Worm (Caenorhabditis elegans): ENCODE results near the gene spl-2.

Gene spl-2

ce11 chrV:9109281-9109680 is 37.4 kb downstream of the spl-2 start, which contains the start of gene pqn-31:
Gene pqn-31 (plus strand): TSS chrV:9109581.
- TF ChIP-seq peb-1 (tag; optimal IDR thresholded peaks at IDR 0.05) = no peak
- TF ChIP-seq ztf-11 (tag; optimal IDR thresholded peaks at IDR 0.05) = no peak
- no peak for TF ChIP-seq fos-1 (tag; optimal IDR thresholded peaks at IDR 0.05)
- TF ChIP-seq egl-27 (tag; optimal IDR thresholded peaks at IDR 0.05) = no peak

DNA sequence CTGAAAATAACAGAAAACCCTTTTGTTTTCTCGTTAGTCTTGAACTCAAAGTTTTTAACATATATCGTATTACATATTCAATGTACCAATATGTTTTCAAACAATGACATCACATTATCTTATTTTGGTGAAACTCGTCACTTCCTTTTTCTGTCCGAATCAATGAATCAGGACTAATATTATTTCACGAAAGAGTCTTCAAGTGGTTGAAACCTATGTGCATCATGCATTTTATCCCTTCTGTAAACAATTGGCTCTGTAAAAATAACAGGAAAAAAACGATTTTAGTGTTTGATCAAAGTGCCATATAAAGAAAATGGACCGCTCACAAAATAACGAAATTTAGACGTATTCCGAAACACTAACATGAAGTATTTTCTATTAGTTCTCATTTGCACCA is 38.5 kb downstream of the spl-2 start, which contains the start of gene F21C10.18:
Gene F21C10.18 (plus strand): TSS at position 301 of the 400 bp plus-strand sequence.
- TF ChIP-seq unc-39 (tag; optimal IDR thresholded peaks at IDR 0.05) = no peak
- no peak for TF ChIP-seq zag-1 (tag; optimal IDR thresholded peaks at IDR 0.05)
- TF ChIP-seq alr-1 (tag; optimal IDR thresholded peaks at IDR 0.05) = no peak
- no peak for TF ChIP-seq nhr-237 (tag; optimal IDR thresholded peaks at IDR 0.05)
- no peak for TF ChIP-seq ceh-16 (tag; optimal IDR thresholded peaks at IDR 0.05)
- TF ChIP-seq F13H6.1 (tag; optimal IDR thresholded peaks at IDR 0.05) = no peak
- no peak for TF ChIP-seq lin-11 (tag; optimal IDR thresholded peaks at IDR 0.05)
- TF ChIP-seq nhr-6 (tag; optimal IDR thresholded peaks at IDR 0.05) = no peak
- TF ChIP-seq crh-2 (tag; optimal IDR thresholded peaks at IDR 0.05) = no peak
- no peak for TF ChIP-seq ztf-1 (GFP tag; conservative IDR thresholded peaks at IDR 0.05)

DNA sequence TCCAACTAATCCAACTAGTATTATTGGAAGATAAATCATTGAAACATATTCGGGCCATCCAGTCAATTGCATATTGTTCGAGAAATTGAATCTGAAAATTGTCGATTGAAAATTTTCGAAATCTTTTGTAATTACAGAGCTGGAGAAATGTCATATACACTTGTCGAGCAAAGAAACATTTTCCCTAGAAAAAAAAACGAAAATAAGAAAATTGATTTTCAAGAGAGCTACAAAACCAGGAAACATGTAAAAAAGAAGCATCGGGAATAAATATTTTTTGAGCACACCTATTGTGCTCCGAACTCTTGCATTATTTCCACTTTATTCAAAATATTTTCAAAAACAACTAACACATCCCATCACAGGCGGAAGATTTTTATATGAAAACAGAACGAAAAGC is 45.6 kb downstream of the spl-2 start, which contains the start of gene frpr-6:
Gene frpr-6 (minus strand): TSS at position 101 of the 400 bp plus-strand sequence.
- no peak for TF ChIP-seq C34F6.9 (tag; optimal IDR thresholded peaks at IDR 0.05)
- no peak for TF ChIP-seq gmeb-1 (tag; optimal IDR thresholded peaks at IDR 0.05)
- no peak for TF ChIP-seq F13H6.1 (tag; optimal IDR thresholded peaks at IDR 0.05)
- TF ChIP-seq nhr-10 (tag; optimal IDR thresholded peaks at IDR 0.05) = no peak
- no peak for TF ChIP-seq nhr-12 (tag; optimal IDR thresholded peaks at IDR 0.05)
- TF ChIP-seq snpc-4 (tag; optimal IDR thresholded peaks at IDR 0.05) = no peak
- no peak for TF ChIP-seq nhr-6 (tag; optimal IDR thresholded peaks at IDR 0.05)
- no peak for TF ChIP-seq sma-3 (GFP tag; optimal IDR thresholded peaks at IDR 0.05)

DNA sequence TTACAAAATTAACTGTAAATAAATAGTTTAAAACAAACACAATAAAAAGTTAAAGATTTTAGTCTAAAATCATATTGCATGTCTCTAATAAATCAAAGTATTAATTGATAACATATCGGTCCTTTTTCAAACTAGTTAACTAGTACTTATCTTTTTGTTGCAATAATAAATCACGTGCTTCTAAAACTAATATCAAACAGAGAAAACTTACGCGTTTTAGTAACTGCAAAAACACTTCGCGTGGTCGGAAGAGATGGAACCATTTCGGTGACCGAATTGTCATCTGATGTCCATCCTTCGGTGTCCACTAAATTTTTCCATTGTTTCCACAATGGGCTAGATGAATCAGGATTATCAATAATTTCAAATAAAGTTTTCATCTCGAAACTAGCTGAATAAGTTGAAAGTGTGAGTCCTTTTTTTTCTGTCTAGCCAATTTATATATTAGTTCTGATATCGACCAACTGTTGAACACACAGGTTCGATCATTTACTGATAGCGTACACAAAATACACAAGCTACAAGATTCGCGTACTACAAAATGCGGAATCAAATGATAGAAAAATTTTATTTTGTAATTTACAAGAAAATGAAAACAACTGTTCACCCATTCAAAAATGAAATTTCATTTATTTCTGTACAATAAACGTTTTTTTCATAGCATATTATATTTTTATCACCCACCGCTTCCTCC is 48.3 kb downstream of the spl-2 start, which contains the start of gene F21C10.9:
Gene F21C10.9 (minus strand): TSS at position 417 of the 694 bp plus-strand sequence.
- no peak for TF ChIP-seq ceh-82 (tag; optimal IDR thresholded peaks at IDR 0.05)
- TF ChIP-seq nhr-6 (tag; optimal IDR thresholded peaks at IDR 0.05) = no peak
- TF ChIP-seq fos-1 (tag; optimal IDR thresholded peaks at IDR 0.05) = peak; percentile 5

- TF ChIP-seq aly-2 (tag; optimal IDR thresholded peaks at IDR 0.05) = no peak
- peak; percentile 38 for TF ChIP-seq nhr-129 (tag; optimal IDR thresholded peaks at IDR 0.05)
- no peak for TF ChIP-seq nhr-237 (tag; optimal IDR thresholded peaks at IDR 0.05)
Measured at ce11 chrV:9097213-9097612, 49.5 kb downstream of the spl-2 start.

ce11 chrV:9096674-9097073 is 50.0 kb downstream of the spl-2 start:
- TF ChIP-seq crh-2 (tag; optimal IDR thresholded peaks at IDR 0.05) = no peak
- TF ChIP-seq sma-3 (GFP tag; optimal IDR thresholded peaks at IDR 0.05) = no peak
- no peak for TF ChIP-seq elt-3 (tag; optimal IDR thresholded peaks at IDR 0.05)
- no peak for TF ChIP-seq zag-1 (tag; optimal IDR thresholded peaks at IDR 0.05)
- TF ChIP-seq peb-1 (tag; optimal IDR thresholded peaks at IDR 0.05) = no peak
- no peak for TF ChIP-seq C34F6.9 (tag; optimal IDR thresholded peaks at IDR 0.05)
- no peak for TF ChIP-seq aly-2 (tag; optimal IDR thresholded peaks at IDR 0.05)
- TF ChIP-seq mbf-1 (tag; optimal IDR thresholded peaks at IDR 0.05) = no peak
- no peak for TF ChIP-seq mdl-1 (tag; optimal IDR thresholded peaks at IDR 0.05)
- no peak for TF ChIP-seq lin-13 (GFP tag; optimal IDR thresholded peaks at IDR 0.05)
- TF ChIP-seq unc-39 (tag; optimal IDR thresholded peaks at IDR 0.05) = no peak
- TF ChIP-seq nhr-129 (tag; optimal IDR thresholded peaks at IDR 0.05) = no peak
- TF ChIP-seq ZK546.5 (tag; optimal IDR thresholded peaks at IDR 0.05) = no peak
- TF ChIP-seq fos-1 (tag; optimal IDR thresholded peaks at IDR 0.05) = no peak
- no peak for TF ChIP-seq unc-62 (GFP tag; optimal IDR thresholded peaks at IDR 0.05)
- no peak for TF ChIP-seq elt-1 (tag; optimal IDR thresholded peaks at IDR 0.05)
- no peak for TF ChIP-seq egl-27 (tag; optimal IDR thresholded peaks at IDR 0.05)

Measured in whole organism, L2 larva.